Fruit fly (Drosophila melanogaster) whole organism, pupa: Measurements from ENCODE around the gene CG14440.

Experiments used
- CG10348 ChIP-seq: fragments of 200-800 bp; sonication (Bioruptor generic); IDR thresholded peaks from 2 replicates; pipeline ENCODE4 v1.3.6; 2022; ENCODE audit warnings: missing biosample characterization, missing genetic modification characterization
- CG12605 ChIP-seq: fragments of 200-800 bp; sonication (Bioruptor generic); IDR thresholded peaks from 2 replicates; pipeline ENCODE4 v1.3.6; 2022; ENCODE audit warnings: missing biosample characterization, missing genetic modification characterization
- CG13204 ChIP-seq: fragments of 200-800 bp; sonication (Bioruptor generic); optimal IDR thresholded peaks from 2 replicates; lab custom pipeline; 2018; ENCODE audit warnings: missing biosample characterization, mild to moderate bottlenecking, missing genetic modification characterization, moderate library complexity
- CG14655 ChIP-seq: fragments of 200-800 bp; sonication (Bioruptor generic); optimal IDR thresholded peaks from 3 replicates; lab custom pipeline; 2017; ENCODE audit warnings: mild to moderate bottlenecking, missing biosample characterization, missing genetic modification reagents, missing genetic modification characterization
- CG15710 ChIP-seq: fragments of 200-800 bp; sonication (Bioruptor generic); optimal IDR thresholded peaks from 2 replicates; lab custom pipeline; 2018; ENCODE audit warnings: missing biosample characterization, mild to moderate bottlenecking, missing genetic modification characterization, moderate library complexity
- CG17806 ChIP-seq: fragments of 200-800 bp; sonication (Bioruptor generic); optimal IDR thresholded peaks from 2 replicates; lab custom pipeline; 2018; ENCODE audit warnings: missing biosample characterization, mild to moderate bottlenecking, missing genetic modification characterization, moderate library complexity
- CG32121 ChIP-seq: fragments of 200-800 bp; sonication (Bioruptor generic); IDR thresholded peaks from 2 replicates; pipeline ENCODE4 v1.3.6; 2022; ENCODE audit warnings: missing biosample characterization, missing genetic modification characterization
- CG34367 ChIP-seq: fragments of 200-800 bp; sonication (Bioruptor generic); optimal IDR thresholded peaks from 2 replicates; lab custom pipeline; 2018; ENCODE audit warnings: missing biosample characterization, mild to moderate bottlenecking, missing genetic modification characterization
- CG4496 ChIP-seq: fragments of 200-800 bp; sonication (Bioruptor generic); IDR thresholded peaks from 3 replicates; pipeline ENCODE4 v1.3.6; 2022; ENCODE audit warnings: missing biosample characterization, missing genetic modification characterization
- CG8159 ChIP-seq: fragments of 200-800 bp; sonication (Bioruptor generic); optimal IDR thresholded peaks from 3 replicates; lab custom pipeline; 2018; ENCODE audit warnings: missing biosample characterization, mild to moderate bottlenecking, missing genetic modification characterization, moderate library complexity
- CG8301 ChIP-seq: fragments of 200-800 bp; sonication (Bioruptor generic); optimal IDR thresholded peaks from 2 replicates; lab custom pipeline; 2018; ENCODE audit warnings: missing biosample characterization, mild to moderate bottlenecking, missing genetic modification characterization
- CG9948 ChIP-seq: fragments of 200-800 bp; sonication (Bioruptor generic); optimal IDR thresholded peaks from 2 replicates; lab custom pipeline; 2018; ENCODE audit warnings: missing biosample characterization, mild to moderate bottlenecking, missing genetic modification characterization, moderate library complexity
- D1 ChIP-seq: fragments of 200-800 bp; sonication (Bioruptor generic); optimal IDR thresholded peaks from 2 replicates; lab custom pipeline; 2018; ENCODE audit warnings: missing biosample characterization, mild to moderate bottlenecking, missing genetic modification characterization, moderate library complexity
- EcR ChIP-seq: fragments of 200-800 bp; sonication (Bioruptor generic); optimal IDR thresholded peaks from 3 replicates; lab custom pipeline; 2019; ENCODE audit warnings: missing biosample characterization, missing genetic modification characterization, mild to moderate bottlenecking, moderate library complexity, missing genetic modification reagents
- Ets98B ChIP-seq: fragments of 200-800 bp; sonication (Bioruptor generic); IDR thresholded peaks from 2 replicates; pipeline ENCODE4 v1.3.6; 2022; ENCODE audit warnings: missing biosample characterization, missing genetic modification characterization
- Pif1A ChIP-seq: fragments of 200-800 bp; sonication (Bioruptor generic); optimal IDR thresholded peaks from 3 replicates; lab custom pipeline; 2016; ENCODE audit warnings: missing biosample characterization, missing genetic modification characterization
- Pif1B ChIP-seq: fragments of 200-800 bp; sonication (Bioruptor generic); optimal IDR thresholded peaks from 3 replicates; lab custom pipeline; 2016; ENCODE audit warnings: missing biosample characterization, missing genetic modification characterization
- Snoo ChIP-seq: fragments of 200-800 bp; sonication (Bioruptor generic); optimal IDR thresholded peaks from 3 replicates; lab custom pipeline; 2017; ENCODE audit warnings: missing biosample characterization, mild to moderate bottlenecking, missing genetic modification characterization, inconsistent platforms
- fd96Ca ChIP-seq: fragments of 200-800 bp; sonication (Bioruptor generic); IDR thresholded peaks from 3 replicates; pipeline ENCODE4 v1.3.6; 2022; ENCODE audit warnings: missing biosample characterization, missing genetic modification characterization
- gl ChIP-seq: fragments of 200-800 bp; sonication (Bioruptor generic); optimal IDR thresholded peaks from 2 replicates; lab custom pipeline; 2018; ENCODE audit warnings: missing biosample characterization, mild to moderate bottlenecking, missing genetic modification characterization
- rn ChIP-seq: fragments of 200-800 bp; sonication (Bioruptor generic); IDR thresholded peaks from 2 replicates; pipeline ENCODE4 v1.3.6; 2022; ENCODE audit warnings: missing biosample characterization, missing genetic modification characterization

Gene CG14440

DNA sequence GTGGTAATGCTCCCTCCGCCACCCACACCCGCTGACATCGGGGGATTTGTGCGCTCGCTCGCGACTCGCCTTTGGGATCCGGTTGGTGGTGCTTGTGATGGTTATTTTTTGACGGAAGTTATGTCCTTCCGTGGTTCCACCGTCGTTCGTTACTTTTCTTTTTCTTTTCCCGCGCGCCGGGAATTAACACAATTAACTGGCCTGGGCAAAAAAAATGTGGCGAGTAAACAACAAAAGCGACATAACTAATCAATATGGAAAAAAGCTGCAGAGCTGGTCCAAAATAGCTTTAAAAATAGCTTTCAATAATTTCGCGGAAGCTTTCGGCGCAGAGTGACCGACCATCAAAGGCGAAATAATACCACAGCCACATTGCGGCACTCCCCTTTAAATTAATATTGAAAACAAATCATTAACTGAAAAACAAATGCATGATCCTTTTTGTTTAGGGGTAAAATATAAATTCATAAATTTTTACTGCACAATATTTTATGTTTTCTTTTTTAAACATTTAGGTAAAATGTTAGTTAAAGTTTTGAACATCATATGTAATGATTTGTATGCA, at the start of gene CG14440:
TSS of gene CG14440 (minus strand) at position 320 of the 565 bp plus-strand sequence.
- TF ChIP-seq CG8159 (no peak), Pif1B (GFP tag; lab: Kevin White, UChicago) (peak; percentile 6), CG14655 (GFP tag; lab: Kevin White, UChicago) (no peak), gl (no peak), CG12605 (GFP tag; lab: Robert Waterston, UW) (no peak), rn (GFP tag; lab: Robert Waterston, UW) (no peak), EcR (GFP tag; lab: Kevin White, UChicago) (no peak), Ets98B (GFP tag; lab: Robert Waterston, UW) (no peak; the same call in 1 of the 2 replicates), CG4496 (GFP tag; lab: Robert Waterston, UW) (no peak), CG8301 (no peak), CG13204 (no peak), D1 (tag; lab: Kevin White, UChicago) (peak; percentile 3), Pif1A (no peak), CG9948 (tag; lab: Kevin White, UChicago) (no peak), CG17806 (tag; lab: Kevin White, UChicago) (no peak)

DNA sequence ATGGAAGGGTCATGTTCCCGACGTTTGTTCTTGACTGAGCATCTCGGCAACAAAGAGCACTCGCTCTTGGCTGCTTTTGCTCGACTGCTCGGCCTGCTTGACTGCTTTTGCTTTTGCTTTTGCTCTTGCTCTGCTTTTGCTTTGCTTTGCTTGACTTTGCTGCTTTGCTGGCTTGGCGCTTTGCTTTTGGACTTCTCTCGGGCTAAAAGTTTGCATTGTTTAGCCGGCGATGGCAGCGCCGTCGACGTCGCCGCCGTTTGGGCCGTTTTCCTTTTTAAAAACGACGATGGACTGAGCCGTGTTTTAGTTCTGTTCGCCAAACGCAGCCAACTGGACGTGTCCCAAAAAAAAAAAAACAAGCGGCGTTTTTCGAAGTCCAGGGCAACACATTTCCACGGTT, 48.9 kb upstream of the CG14440 start, which contains the start of gene CG14439:
TSS of gene CG14439 (plus strand) at position 301 of the 400 bp plus-strand sequence.
- no peak for TF ChIP-seq CG4496 (GFP tag; lab: Robert Waterston, UW)
- no peak for TF ChIP-seq CG32121 (GFP tag; lab: Robert Waterston, UW)
- TF ChIP-seq CG8301, result no peak
- TF ChIP-seq gl, result no peak
- no peak for TF ChIP-seq EcR (GFP tag; lab: Kevin White, UChicago)
- TF ChIP-seq rn (GFP tag; lab: Robert Waterston, UW), result no peak
- TF ChIP-seq CG9948 (tag; lab: Kevin White, UChicago), result no peak
- no peak for TF ChIP-seq D1 (tag; lab: Kevin White, UChicago)
- no peak for TF ChIP-seq fd96Ca (GFP tag; lab: Robert Waterston, UW)
- no peak for TF ChIP-seq CG15710 (tag; lab: Kevin White, UChicago)
- no peak for TF ChIP-seq Snoo (tag; lab: Kevin White, UChicago)
- no peak for TF ChIP-seq CG14655 (GFP tag; lab: Kevin White, UChicago)
- no peak for TF ChIP-seq Pif1B (GFP tag; lab: Kevin White, UChicago)
- no peak for TF ChIP-seq CG8159
- TF ChIP-seq Ets98B (GFP tag; lab: Robert Waterston, UW), result no peak
- no peak for TF ChIP-seq CG17806 (tag; lab: Kevin White, UChicago)
- TF ChIP-seq Pif1A, result no peak
- no peak for TF ChIP-seq CG13204
- TF ChIP-seq CG10348 (GFP tag; lab: Robert Waterston, UW), result no peak

DNA sequence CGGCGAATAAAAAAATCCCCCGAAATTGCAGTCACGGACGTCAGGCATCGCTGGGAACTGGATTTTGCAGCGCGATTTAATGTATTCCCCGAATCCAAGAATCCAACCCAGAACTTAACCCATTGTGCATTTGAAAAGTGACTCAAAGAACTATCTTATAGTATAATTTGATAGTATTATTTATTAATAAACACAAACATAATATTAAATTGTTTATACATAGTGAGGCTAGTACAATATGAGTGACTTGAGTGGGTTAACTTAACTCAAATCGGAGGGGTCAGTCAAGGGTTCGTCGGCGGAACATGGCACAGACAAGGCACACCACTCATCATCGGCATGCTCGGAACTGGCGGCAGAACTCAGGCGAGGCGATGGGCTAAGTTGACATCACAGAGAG, 47.9 kb upstream of the CG14440 start:
- no peak for TF ChIP-seq CG10348 (GFP tag; lab: Robert Waterston, UW)
- peak; percentile 11 for TF ChIP-seq gl
- TF ChIP-seq Pif1B (GFP tag; lab: Kevin White, UChicago), result no peak
- peak; percentile 3 for TF ChIP-seq CG14655 (GFP tag; lab: Kevin White, UChicago)
- peak; percentile 51 for TF ChIP-seq CG15710 (tag; lab: Kevin White, UChicago)
- TF ChIP-seq D1 (tag; lab: Kevin White, UChicago), result no peak
- no peak for TF ChIP-seq CG12605 (GFP tag; lab: Robert Waterston, UW)
- peak; percentile 37 for TF ChIP-seq CG17806 (tag; lab: Kevin White, UChicago)
- TF ChIP-seq CG34367 (tag; lab: Kevin White, UChicago), result peak; percentile 31
- TF ChIP-seq CG4496 (GFP tag; lab: Robert Waterston, UW), result no peak
- no peak for TF ChIP-seq Snoo (tag; lab: Kevin White, UChicago)
- TF ChIP-seq CG8301, result peak; percentile 1
- no peak for TF ChIP-seq CG13204
- TF ChIP-seq CG9948 (tag; lab: Kevin White, UChicago), result peak; percentile 36
- TF ChIP-seq rn (GFP tag; lab: Robert Waterston, UW), result no peak
- TF ChIP-seq Ets98B (GFP tag; lab: Robert Waterston, UW), result no peak
- TF ChIP-seq Pif1A, result no peak
- no peak for TF ChIP-seq fd96Ca (GFP tag; lab: Robert Waterston, UW)
- no peak for TF ChIP-seq EcR (GFP tag; lab: Kevin White, UChicago)
- no peak for TF ChIP-seq CG32121 (GFP tag; lab: Robert Waterston, UW)
- TF ChIP-seq CG8159, result peak; percentile 46

DNA sequence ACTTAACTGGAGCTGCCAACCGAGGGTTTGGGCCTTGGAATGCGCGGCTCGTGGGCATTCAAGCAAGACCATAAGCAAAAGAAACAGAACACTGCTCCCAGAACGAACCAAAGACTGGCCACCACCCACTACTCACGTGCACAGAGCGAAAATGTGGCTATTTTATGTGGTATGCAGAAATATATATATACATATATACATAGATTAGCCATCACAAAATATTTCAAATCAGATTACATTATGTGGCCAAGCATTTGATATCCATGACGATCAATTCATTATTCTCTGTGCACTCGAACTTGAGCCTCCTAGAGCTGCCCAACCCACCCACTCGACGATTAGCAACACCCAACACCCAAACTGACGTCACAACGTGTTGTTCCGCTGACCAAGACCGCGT, 47.2 kb upstream of the CG14440 start:
- peak; percentile 70 for TF ChIP-seq Ets98B (GFP tag; lab: Robert Waterston, UW)
- TF ChIP-seq CG34367 (tag; lab: Kevin White, UChicago), result peak; percentile 62
- TF ChIP-seq D1 (tag; lab: Kevin White, UChicago), result no peak
- peak; percentile 59 for TF ChIP-seq Pif1B (GFP tag; lab: Kevin White, UChicago)
- TF ChIP-seq EcR (GFP tag; lab: Kevin White, UChicago), result no peak
- TF ChIP-seq CG9948 (tag; lab: Kevin White, UChicago), result peak; percentile 73
- TF ChIP-seq CG8301, result peak; percentile 70
- TF ChIP-seq CG8159, result peak; percentile 49
- no peak for TF ChIP-seq Snoo (tag; lab: Kevin White, UChicago)
- no peak for TF ChIP-seq CG13204
- TF ChIP-seq CG17806 (tag; lab: Kevin White, UChicago), result peak; percentile 67
- peak; percentile 41; the same call in 1 of the 2 replicates for TF ChIP-seq rn (GFP tag; lab: Robert Waterston, UW)
- peak; percentile 78 for TF ChIP-seq CG14655 (GFP tag; lab: Kevin White, UChicago)
- peak; percentile 79 for TF ChIP-seq CG4496 (GFP tag; lab: Robert Waterston, UW)
- TF ChIP-seq fd96Ca (GFP tag; lab: Robert Waterston, UW), result peak; percentile 70
- TF ChIP-seq CG32121 (GFP tag; lab: Robert Waterston, UW), result peak; percentile 17; the same call in 1 of the 2 replicates
- peak; percentile 24; the same call in 1 of the 2 replicates for TF ChIP-seq CG12605 (GFP tag; lab: Robert Waterston, UW)
- no peak for TF ChIP-seq CG10348 (GFP tag; lab: Robert Waterston, UW)
- peak; percentile 46 for TF ChIP-seq CG15710 (tag; lab: Kevin White, UChicago)
- peak; percentile 47 for TF ChIP-seq Pif1A
- TF ChIP-seq gl, result no peak

DNA sequence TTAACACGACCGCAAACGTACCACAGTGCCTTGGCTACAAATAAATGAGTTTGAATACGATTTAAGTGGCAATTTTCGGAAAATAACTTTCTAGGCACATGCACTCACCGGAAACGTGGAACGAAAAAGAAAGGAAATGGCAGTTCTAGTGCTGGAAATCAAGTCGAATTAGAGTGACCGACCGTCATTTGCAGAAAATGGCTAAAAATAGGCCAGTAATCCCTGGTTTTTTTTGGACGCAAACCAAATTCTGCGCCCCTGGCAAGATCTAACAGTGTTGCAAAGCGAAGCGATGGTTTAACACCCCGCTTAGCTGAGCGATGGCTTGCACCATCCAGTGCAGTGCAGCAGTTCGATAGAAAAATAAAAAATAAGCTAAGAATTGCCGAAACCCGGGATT, 45.7 kb upstream of the CG14440 start, which contains the start of gene RpL17:
TSS of gene RpL17 (minus strand) at position 151 of the 400 bp plus-strand sequence.
- TF ChIP-seq Pif1B (GFP tag; lab: Kevin White, UChicago) (peak; percentile 72), CG15710 (tag; lab: Kevin White, UChicago) (peak; percentile 42), Pif1A (peak; percentile 68), CG14655 (GFP tag; lab: Kevin White, UChicago) (peak; percentile 40), rn (GFP tag; lab: Robert Waterston, UW) (no peak), CG13204 (peak; percentile 70), CG8301 (peak; percentile 13), CG9948 (tag; lab: Kevin White, UChicago) (peak; percentile 11), CG34367 (tag; lab: Kevin White, UChicago) (peak; percentile 66), Ets98B (GFP tag; lab: Robert Waterston, UW) (peak; percentile 69; the same call in 1 of the 2 replicates), CG32121 (GFP tag; lab: Robert Waterston, UW) (peak; percentile 61; the same call in 1 of the 2 replicates), CG8159 (peak; percentile 38), fd96Ca (GFP tag; lab: Robert Waterston, UW) (peak; percentile 71), D1 (tag; lab: Kevin White, UChicago) (no peak), Snoo (tag; lab: Kevin White, UChicago) (peak; percentile 87), CG4496 (GFP tag; lab: Robert Waterston, UW) (peak; percentile 91), CG10348 (GFP tag; lab: Robert Waterston, UW) (no peak), EcR (GFP tag; lab: Kevin White, UChicago) (no peak), gl (peak; percentile 40), CG17806 (tag; lab: Kevin White, UChicago) (peak; percentile 10), CG12605 (GFP tag; lab: Robert Waterston, UW) (peak; percentile 64; the same call in 1 of the 2 replicates)
